Worm (Caenorhabditis elegans) whole organism, late embryonic: Measurements from ENCODE around the gene fbxc-7.
"Not testable (repeated sequence)": the region's sequence is repeated elsewhere in the genome, so short reads cannot be mapped to it uniquely, and the experiment has no call there.

Source experiments
- C08G9.2 ChIP-seq: sonication (generic microtip); optimal IDR thresholded peaks from 2 replicates; lab custom pipeline; 2016; ENCODE audit warnings: mild to moderate bottlenecking, missing genetic modification characterization, moderate library complexity, missing compliant biosample characterization
- K09A11.1 ChIP-seq: sonication (generic microtip); optimal IDR thresholded peaks from 2 replicates; lab custom pipeline; 2017; ENCODE audit warnings: antibody characterized with exemption, mild to moderate bottlenecking, missing genetic modification characterization, missing compliant biosample characterization; ENCODE audit not compliant: insufficient read depth
- T23F11.4 ChIP-seq: fragments of 200-800 bp; sonication (Bioruptor generic); optimal IDR thresholded peaks from 2 replicates; lab custom pipeline; 2018; ENCODE audit warnings: mild to moderate bottlenecking, missing genetic modification characterization, missing compliant biosample characterization
- Y22D7AL.16 ChIP-seq: sonication (generic microtip); optimal IDR thresholded peaks from 2 replicates; lab custom pipeline; 2016; ENCODE audit warnings: missing genetic modification characterization, missing compliant biosample characterization
- ahr-1 ChIP-seq: sonication (generic microtip); optimal IDR thresholded peaks from 2 replicates; lab custom pipeline; 2016; ENCODE audit warnings: missing genetic modification characterization, missing compliant biosample characterization
- ceh-14 ChIP-seq: sonication (generic microtip); optimal IDR thresholded peaks from 2 replicates; lab custom pipeline; 2016; ENCODE audit warnings: missing genotype, missing genetic modification characterization, missing compliant biosample characterization
- ceh-19 ChIP-seq: fragments of 200-800 bp; sonication (Bioruptor generic); optimal IDR thresholded peaks from 2 replicates; lab custom pipeline; 2018; ENCODE audit warnings: mild to moderate bottlenecking, missing genetic modification characterization, missing compliant biosample characterization
- ceh-2 ChIP-seq: sonication (generic microtip); optimal IDR thresholded peaks from 2 replicates; lab custom pipeline; 2016; ENCODE audit warnings: missing genotype, missing genetic modification characterization, missing compliant biosample characterization
- ceh-22 ChIP-seq: sonication (generic microtip); optimal IDR thresholded peaks from 2 replicates; lab custom pipeline; 2017; ENCODE audit warnings: missing biosample characterization, missing genetic modification characterization
- ceh-24 ChIP-seq: sonication (generic microtip); optimal IDR thresholded peaks from 2 replicates; lab custom pipeline; 2016; ENCODE audit warnings: mild to moderate bottlenecking, missing genetic modification characterization, missing compliant biosample characterization
- ceh-45 ChIP-seq: fragments of 200-800 bp; sonication (Bioruptor generic); IDR thresholded peaks from 2 replicates; pipeline ENCODE4 v1.3.6; 2022; ENCODE audit warnings: missing genetic modification reagents, missing genetic modification characterization, missing compliant biosample characterization
- ceh-9 ChIP-seq: sonication (generic microtip); optimal IDR thresholded peaks from 2 replicates; lab custom pipeline; 2016; ENCODE audit warnings: mild to moderate bottlenecking, missing genetic modification characterization, inconsistent platforms, missing compliant biosample characterization
- dve-1 ChIP-seq: sonication (generic microtip); optimal IDR thresholded peaks from 2 replicates; lab custom pipeline; 2017; ENCODE audit warnings: antibody characterized with exemption, mild to moderate bottlenecking, missing genetic modification characterization, missing compliant biosample characterization
- elt-2 ChIP-seq: sonication (generic microtip); optimal IDR thresholded peaks from 2 replicates; lab custom pipeline; 2016; ENCODE audit warnings: missing genetic modification reagents, missing genetic modification characterization, missing compliant biosample characterization
- ets-4 ChIP-seq: sonication (generic microtip); optimal IDR thresholded peaks from 2 replicates; lab custom pipeline; 2016; ENCODE audit warnings: missing genetic modification characterization, missing compliant biosample characterization
- eyg-1 ChIP-seq: sonication (generic microtip); optimal IDR thresholded peaks from 2 replicates; lab custom pipeline; 2016; ENCODE audit warnings: missing genotype, missing genetic modification characterization, missing compliant biosample characterization
- fax-1 ChIP-seq: sonication (generic microtip); optimal IDR thresholded peaks from 2 replicates; lab custom pipeline; 2016; ENCODE audit warnings: missing genotype, missing genetic modification characterization, missing compliant biosample characterization
- hlh-13 ChIP-seq: fragments of 200-800 bp; sonication (Bioruptor generic); optimal IDR thresholded peaks from 2 replicates; lab custom pipeline; 2018; ENCODE audit warnings: mild to moderate bottlenecking, missing genetic modification characterization, missing compliant biosample characterization
- hlh-8 ChIP-seq: sonication (generic microtip); optimal IDR thresholded peaks from 2 replicates; lab custom pipeline; 2016; ENCODE audit warnings: missing genotype, missing genetic modification characterization, missing compliant biosample characterization
- lin-11 ChIP-seq: fragments of 200-800 bp; sonication (Bioruptor generic); optimal IDR thresholded peaks from 2 replicates; lab custom pipeline; 2018; ENCODE audit warnings: mild to moderate bottlenecking, missing genetic modification characterization, missing compliant biosample characterization
- madf-2 ChIP-seq: sonication (generic microtip); optimal IDR thresholded peaks from 2 replicates; lab custom pipeline; 2017; ENCODE audit warnings: missing genetic modification characterization, missing compliant biosample characterization
- mec-3 ChIP-seq: sonication (generic microtip); optimal IDR thresholded peaks from 2 replicates; lab custom pipeline; 2016; ENCODE audit warnings: borderline replicate concordance, missing genetic modification characterization, missing compliant biosample characterization
- nfya-1 ChIP-seq: sonication (generic microtip); optimal IDR thresholded peaks from 2 replicates; lab custom pipeline; 2017; ENCODE audit warnings: missing genetic modification characterization, mild to moderate bottlenecking, missing compliant biosample characterization, antibody characterized with exemption, moderate library complexity
- npax-4 ChIP-seq: sonication (generic microtip); optimal IDR thresholded peaks from 2 replicates; lab custom pipeline; 2016; ENCODE audit warnings: missing genetic modification characterization, missing compliant biosample characterization
- pag-3 ChIP-seq: sonication (generic microtip); optimal IDR thresholded peaks from 2 replicates; lab custom pipeline; 2016; ENCODE audit warnings: missing compliant biosample characterization, missing genetic modification characterization, borderline replicate concordance
- pha-4 ChIP-seq: fragments of 150-350 bp; optimal IDR thresholded peaks from 2 replicates; lab custom pipeline; 2018; ENCODE audit warnings: missing biosample characterization, missing genetic modification reagents, missing genetic modification characterization
- pqm-1 ChIP-seq: sonication (generic microtip); optimal IDR thresholded peaks from 2 replicates; lab custom pipeline; 2016; ENCODE audit warnings: missing genetic modification characterization, missing compliant biosample characterization
- ref-2 ChIP-seq: sonication (generic microtip); optimal IDR thresholded peaks from 2 replicates; lab custom pipeline; 2016; ENCODE audit warnings: missing genetic modification characterization, missing compliant biosample characterization
- tbx-2 ChIP-seq: sonication (generic microtip); optimal IDR thresholded peaks from 2 replicates; lab custom pipeline; 2016; ENCODE audit warnings: missing genetic modification characterization, missing compliant biosample characterization
- ttx-3 ChIP-seq: sonication (generic microtip); optimal IDR thresholded peaks from 2 replicates; lab custom pipeline; 2016; ENCODE audit warnings: missing genetic modification reagents, missing genetic modification characterization, missing compliant biosample characterization
- unc-3 ChIP-seq, 2 experiments: fragments of 200-800 bp in 1 of 2; sonication (Bioruptor generic) in 1 of 2; sonication (generic microtip) in 1 of 2; conservative IDR thresholded peaks in 1 of 2; optimal IDR thresholded peaks in 1 of 2; 2 replicates each; pipeline versions ENCODE4 v1.3.6 to Lab custom; 2016 to 2022; ENCODE audit warnings: missing compliant biosample characterization in 2 of 2, missing genetic modification characterization in 2 of 2, missing genetic modification reagents in 1 of 2
- zip-5 ChIP-seq: sonication (generic microtip); optimal IDR thresholded peaks from 2 replicates; lab custom pipeline; 2016; ENCODE audit warnings: missing genetic modification characterization, missing compliant biosample characterization

Gene fbxc-7

ce11 chrII:954626-955025 lies at the start of gene fbxc-7:
fbxc-7 (plus strand) TSS chrII:954926.
- TF ChIP-seq ceh-45 (GFP tag; lab: Robert Waterston, UW); fax-1; hlh-8 (tag; lab: Kevin White, UChicago): not testable (repeated sequence)

ce11 chrII:905335-905734 lies 49.4 kb upstream of the fbxc-7 start:
- TF ChIP-seq mec-3 (tag; lab: Kevin White, UChicago) (no peak), C08G9.2 (no peak), K09A11.1 (no peak), tbx-2 (tag; lab: Kevin White, UChicago) (no peak), ceh-14 (no peak), pag-3 (tag; lab: Kevin White, UChicago) (no peak), ceh-22 (no peak), ttx-3 (tag; lab: Kevin White, UChicago) (no peak), zip-5 (tag; lab: Kevin White, UChicago) (no peak), unc-3 (GFP tag; conservative IDR thresholded peaks at IDR 0.05; lab: Robert Waterston, UW) (no peak), unc-3 (tag; optimal IDR thresholded peaks at IDR 0.05; lab: Kevin White, UChicago) (no peak)
- TF ChIP-seq, all 69 proteins: peak for 0

ce11 chrII:909554-909953 lies 45.2 kb upstream of the fbxc-7 start, which contains the start of the genes fbxc-24 and fbxc-27:
fbxc-24 (minus strand) TSS chrII:909654.
fbxc-27 (plus strand) TSS chrII:909769.
- TF ChIP-seq zip-5 (tag; lab: Kevin White, UChicago) (no peak), ceh-9 (tag; lab: Kevin White, UChicago) (no peak), ceh-14 (no peak), ahr-1 (tag; lab: Kevin White, UChicago) (no peak), ceh-19 (no peak), eyg-1 (tag; lab: Kevin White, UChicago) (no peak), Y22D7AL.16 (tag; lab: Kevin White, UChicago) (no peak), ceh-2 (no peak), pha-4 (no peak), lin-11 (tag; lab: Kevin White, UChicago) (no peak), ets-4 (tag; lab: Kevin White, UChicago) (no peak), madf-2 (no peak)

ce11 chrII:911680-912079 lies 43.0 kb upstream of the fbxc-7 start, which contains the start of gene fbxc-31:
fbxc-31 (plus strand) TSS chrII:911980.
- TF ChIP-seq tbx-2 (tag; lab: Kevin White, UChicago) = no peak
- TF ChIP-seq ceh-24 (tag; lab: Kevin White, UChicago) = no peak
- no peak for TF ChIP-seq ceh-22
- no peak for TF ChIP-seq fax-1
- no peak for TF ChIP-seq T23F11.4
- no peak for TF ChIP-seq zip-5 (tag; lab: Kevin White, UChicago)
- TF ChIP-seq eyg-1 (tag; lab: Kevin White, UChicago) = no peak
- TF ChIP-seq pqm-1 (tag; lab: Kevin White, UChicago) = no peak
- no peak for TF ChIP-seq hlh-13 (GFP tag; lab: Kevin White, UChicago)
- TF ChIP-seq ets-4 (tag; lab: Kevin White, UChicago) = no peak
- no peak for TF ChIP-seq C08G9.2
- TF ChIP-seq madf-2 = no peak
- no peak for TF ChIP-seq pag-3 (tag; lab: Kevin White, UChicago)

ce11 chrII:913222-913722 lies 41.5 kb upstream of the fbxc-7 start, which contains the start of gene fbxc-33:
fbxc-33 (plus strand) TSS chrII:913672.
- TF ChIP-seq ref-2 (tag; lab: Kevin White, UChicago) (no peak), npax-4 (tag; lab: Kevin White, UChicago) (no peak), nfya-1 (tag; lab: Kevin White, UChicago) (peak; percentile 9)
- TF ChIP-seq, all 69 proteins: peak for 1

- TF ChIP-seq pqm-1 (tag; lab: Kevin White, UChicago) = peak; percentile 70
- TF ChIP-seq dve-1 (tag; lab: Kevin White, UChicago) = peak; percentile 41
- peak; percentile 100 for TF ChIP-seq elt-2 (tag; lab: Kevin White, UChicago)
- no peak for TF ChIP-seq ets-4 (tag; lab: Kevin White, UChicago)
These were observed 39.5 kb upstream of the fbxc-7 start for ce11 chrII:915206-915605.
